Worm (Caenorhabditis elegans): ENCODE data around the gene Y116F11A.3.
"Not testable (repeated sequence)": the region's sequence is repeated elsewhere in the genome, so short reads cannot be mapped to it uniquely, and the experiment has no call there.

Gene Y116F11A.3

ce11 chrV:19710514-19710913 is 18.3 kb upstream of the Y116F11A.3 start, which contains the start of gene Y43F8C.15:
Gene Y43F8C.15, minus strand, starts transcription at chrV:19710614.
- TF ChIP-seq pax-1, zip-5, dve-1 (tag; optimal IDR thresholded peaks at IDR 0.05): not testable (repeated sequence)

DNA sequence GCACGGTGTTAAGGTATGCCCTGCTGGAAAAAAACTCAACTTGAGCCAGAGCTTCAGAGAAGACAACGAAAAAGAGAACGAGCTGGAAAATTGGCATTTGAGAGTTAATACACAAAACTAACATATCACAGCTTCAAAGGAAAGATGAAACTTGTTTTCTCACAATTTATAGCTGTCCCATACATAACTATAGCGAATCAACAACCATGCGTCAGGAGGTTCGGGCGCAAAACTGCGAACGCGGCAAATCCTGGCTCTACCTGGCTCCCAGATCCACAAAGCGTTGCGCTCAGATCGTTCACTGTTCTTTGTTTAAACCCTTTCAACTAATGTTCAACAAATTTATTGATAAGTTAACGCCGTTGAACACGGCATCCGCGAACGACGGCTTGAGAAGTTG is 17.2 kb upstream of the Y116F11A.3 start, which contains the start of gene Y43F8C.23:
Y43F8C.23 (minus strand) TSS at position 101 of the 400 bp plus-strand sequence.
- not testable (repeated sequence) for TF ChIP-seq elt-2 (tag; optimal IDR thresholded peaks at IDR 0.05); mec-3 (tag; optimal IDR thresholded peaks at IDR 0.05; ENCODE audit: borderline replicate concordance); tbx-2 (tag; optimal IDR thresholded peaks at IDR 0.05)

ce11 chrV:19715419-19715818 is 13.4 kb upstream of the Y116F11A.3 start, which contains the start of gene Y43F8C.16:
Gene Y43F8C.16, minus strand, starts transcription at chrV:19715519.
- no peak for TF ChIP-seq ceh-14 (tag; optimal IDR thresholded peaks at IDR 0.05)
- TF ChIP-seq pros-1 (tag; optimal IDR thresholded peaks at IDR 0.05): no peak
- no peak for TF ChIP-seq zip-5 (tag; optimal IDR thresholded peaks at IDR 0.05)
- TF ChIP-seq gmeb-2 (tag; optimal IDR thresholded peaks at IDR 0.05): no peak
- no peak for TF ChIP-seq pag-3 (tag; optimal IDR thresholded peaks at IDR 0.05; ENCODE audit: borderline replicate concordance)
- no peak for TF ChIP-seq pha-2 (tag; optimal IDR thresholded peaks at IDR 0.05)
- no peak for TF ChIP-seq ref-2 (tag; optimal IDR thresholded peaks at IDR 0.05)
- no peak for TF ChIP-seq ceh-34 (tag; optimal IDR thresholded peaks at IDR 0.05)
- TF ChIP-seq K02D7.2 (tag; optimal IDR thresholded peaks at IDR 0.05): no peak
- TF ChIP-seq pat-9 (tag; optimal IDR thresholded peaks at IDR 0.05): no peak
- no peak for TF ChIP-seq ceh-48 (tag; optimal IDR thresholded peaks at IDR 0.05)
- TF ChIP-seq unc-3 (GFP tag; conservative IDR thresholded peaks at IDR 0.05): no peak
- TF ChIP-seq unc-3 (tag; optimal IDR thresholded peaks at IDR 0.05): no peak

DNA sequence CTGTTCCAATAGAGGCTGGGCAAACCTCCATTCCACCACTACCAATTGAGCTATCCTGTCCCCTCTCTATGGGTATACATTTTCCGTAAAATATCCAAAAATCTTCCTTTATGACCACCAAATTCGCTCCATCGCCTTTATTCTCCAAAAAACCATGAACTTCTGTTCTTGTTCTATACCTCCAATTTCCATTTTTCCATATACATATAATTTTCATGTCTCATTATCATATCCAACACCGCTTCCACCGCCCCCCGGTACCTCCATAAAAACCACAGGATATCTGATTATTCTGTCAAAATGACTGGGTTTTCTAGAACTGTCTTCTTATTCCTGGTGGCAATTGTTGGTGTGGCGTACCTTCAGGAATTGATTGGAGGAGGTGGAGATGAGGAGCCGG is 13.0 kb upstream of the Y116F11A.3 start, which contains the start of gene Y43F8C.17:
Y43F8C.17 (plus strand) TSS at position 301 of the 400 bp plus-strand sequence.
- no peak for TF ChIP-seq eyg-1 (tag; optimal IDR thresholded peaks at IDR 0.05)
- no peak for TF ChIP-seq ceh-24 (tag; optimal IDR thresholded peaks at IDR 0.05)
- no peak for TF ChIP-seq ceh-45 (GFP tag; IDR thresholded peaks at IDR 0.05)
- TF ChIP-seq hlh-30 (tag; optimal IDR thresholded peaks at IDR 0.05; ENCODE audit: insufficient read depth): no peak
- no peak for TF ChIP-seq ets-4 (tag; optimal IDR thresholded peaks at IDR 0.05)
- no peak for TF ChIP-seq pros-1 (tag; optimal IDR thresholded peaks at IDR 0.05)
- TF ChIP-seq pag-3 (tag; optimal IDR thresholded peaks at IDR 0.05; ENCODE audit: borderline replicate concordance): no peak
- no peak for TF ChIP-seq ceh-18 (tag; optimal IDR thresholded peaks at IDR 0.05)
- TF ChIP-seq mec-3 (tag; optimal IDR thresholded peaks at IDR 0.05; ENCODE audit: borderline replicate concordance): no peak
- no peak for TF ChIP-seq pqm-1 (tag; optimal IDR thresholded peaks at IDR 0.05)
- no peak for TF ChIP-seq unc-86 (tag; optimal IDR thresholded peaks at IDR 0.05)
- no peak for TF ChIP-seq ahr-1 (tag; optimal IDR thresholded peaks at IDR 0.05)

DNA sequence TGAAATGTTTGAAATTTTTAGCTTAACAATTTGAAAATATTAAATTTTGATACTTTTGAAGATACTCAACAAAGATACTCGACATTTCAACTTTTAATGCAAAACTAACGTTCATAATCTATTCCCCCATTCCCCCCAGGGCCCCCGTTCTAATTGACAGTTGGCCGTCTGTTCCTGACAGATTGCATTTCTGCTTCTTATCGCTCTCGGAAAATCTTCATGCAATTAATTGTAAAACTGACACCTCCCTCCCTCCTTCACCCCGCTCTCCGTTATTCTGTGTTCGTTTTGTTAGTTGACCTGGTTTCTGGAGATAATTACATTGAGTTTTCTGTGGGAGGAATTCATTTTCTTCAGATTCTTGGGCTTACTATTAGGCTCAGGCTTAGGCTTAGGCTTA is 10.9 kb upstream of the Y116F11A.3 start:
- TF ChIP-seq ama-1 (optimal IDR thresholded peaks at IDR 0.05) (no peak), unc-55 (GFP tag; optimal IDR thresholded peaks at IDR 0.05) (peak; percentile 91)

DNA sequence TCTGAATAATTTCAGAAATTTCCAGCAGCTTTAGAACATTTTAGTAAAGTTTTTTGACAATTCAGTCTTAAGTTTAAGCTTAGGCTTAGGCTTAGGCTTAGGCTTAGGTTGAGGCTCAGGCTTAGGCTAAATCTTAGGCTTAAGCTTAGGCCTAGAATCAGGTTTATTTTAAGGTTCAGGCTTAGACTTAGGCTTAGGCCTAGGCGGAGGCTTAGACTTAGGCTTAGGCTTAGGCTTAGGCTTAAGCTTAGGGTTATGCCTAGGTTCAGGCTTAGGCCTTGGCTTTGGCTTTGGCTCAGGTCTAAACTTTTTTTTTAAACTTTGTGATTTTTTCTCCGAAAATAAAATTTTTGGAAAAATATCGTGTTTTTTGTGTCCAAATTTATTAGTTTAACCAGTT is 10.2 kb upstream of the Y116F11A.3 start:
- TF ChIP-seq lin-11 (tag; optimal IDR thresholded peaks at IDR 0.05): no peak
- TF ChIP-seq pag-3 (tag; optimal IDR thresholded peaks at IDR 0.05; ENCODE audit: borderline replicate concordance): no peak
- TF ChIP-seq ceh-34 (tag; optimal IDR thresholded peaks at IDR 0.05): no peak
- TF ChIP-seq tbx-7 (tag; optimal IDR thresholded peaks at IDR 0.05): no peak
- TF ChIP-seq nhr-232 (tag; optimal IDR thresholded peaks at IDR 0.05): no peak

Data from whole organism, late embryonic.